Worm (Caenorhabditis elegans) whole organism, L4/young adult: ENCODE measurements around the gene Y39B6A.30.

Experiments
- W03F9.2 ChIP-seq: fragments of 150-350 bp; optimal IDR thresholded peaks from 2 replicates; lab custom pipeline; 2014; ENCODE audit warnings: missing biosample characterization, missing genetic modification characterization
- him-1 ChIP-seq: sonication (generic microtip); optimal IDR thresholded peaks from 2 replicates; lab custom pipeline; 2016; ENCODE audit warnings: missing genotype, missing genetic modification reagents, missing genetic modification characterization, missing compliant biosample characterization

ce11 chrV:19051425-19051824 lies 37.1 kb downstream of the Y39B6A.30 start:
- no peak for TF ChIP-seq W03F9.2 (tag; lab: Kevin White, UChicago)
- TF ChIP-seq him-1, result no peak
